Fruit fly (Drosophila melanogaster): ENCODE measurements around the gene CG4496.

The CG4496 gene

dm6 chr2L:7136667-7137066, 53.1 kb downstream of the CG4496 start (continued):
- no peak for TF ChIP-seq CG15601 (tag; optimal IDR thresholded peaks at IDR 0.05)
- TF ChIP-seq oc (tag; optimal IDR thresholded peaks at IDR 0.05) = peak; percentile 52
- TF ChIP-seq CG34224 (GFP tag; IDR thresholded peaks at IDR 0.05; ENCODE audit: partially characterized antibody) = no peak
- no peak for TF ChIP-seq CG11560 (tag; IDR thresholded peaks at IDR 0.05)
- TF ChIP-seq CG10565 (GFP tag; optimal IDR thresholded peaks at IDR 0.05) = no peak
- peak; percentile 3 for TF ChIP-seq nerfin-1 (tag; optimal IDR thresholded peaks at IDR 0.05)
- no peak for TF ChIP-seq B-H1 (GFP tag; IDR thresholded peaks at IDR 0.05)
- no peak for TF ChIP-seq CG18011 (GFP tag; optimal IDR thresholded peaks at IDR 0.05)
- peak; percentile 57 for TF ChIP-seq twi (tag; optimal IDR thresholded peaks at IDR 0.05)
- TF ChIP-seq Hr39 (optimal IDR thresholded peaks at IDR 0.05) = no peak
- TF ChIP-seq sqz (GFP tag; optimal IDR thresholded peaks at IDR 0.05) = peak; percentile 78
- TF ChIP-seq Ada2b (GFP tag; IDR thresholded peaks at IDR 0.05) = no peak
- no peak for TF ChIP-seq CG14667 (GFP tag; IDR thresholded peaks at IDR 0.05)
- no peak for TF ChIP-seq Abd-B (GFP tag; optimal IDR thresholded peaks at IDR 0.05)
- no peak for TF ChIP-seq CG14441 (GFP tag; IDR thresholded peaks at IDR 0.05)
- TF ChIP-seq CG11504 (tag; optimal IDR thresholded peaks at IDR 0.05) = peak; percentile 30
- TF ChIP-seq Fer2 (tag; optimal IDR thresholded peaks at IDR 0.05) = no peak
- no peak for TF ChIP-seq Dbx (GFP tag; IDR thresholded peaks at IDR 0.05)
- TF ChIP-seq CG1832 (GFP tag; optimal IDR thresholded peaks at IDR 0.05) = peak; percentile 59
- TF ChIP-seq ap (GFP tag; IDR thresholded peaks at IDR 0.05) = no peak
- TF ChIP-seq btn (GFP tag; optimal IDR thresholded peaks at IDR 0.05) = no peak
- TF ChIP-seq phol (tag; optimal IDR thresholded peaks at IDR 0.05) = no peak
- peak; percentile 12 for TF ChIP-seq ftz-f1 (GFP tag; optimal IDR thresholded peaks at IDR 0.05)
- no peak for TF ChIP-seq fd96Cb (tag; optimal IDR thresholded peaks at IDR 0.05)
- no peak for TF ChIP-seq cato (GFP tag; optimal IDR thresholded peaks at IDR 0.05; ENCODE audit: borderline replicate concordance)
- TF ChIP-seq maf-S (GFP tag; optimal IDR thresholded peaks at IDR 0.05) = no peak
- TF ChIP-seq CG4707 (GFP tag; optimal IDR thresholded peaks at IDR 0.05) = no peak
- no peak for TF ChIP-seq D (optimal IDR thresholded peaks at IDR 0.05)
- TF ChIP-seq D (GFP tag; optimal IDR thresholded peaks at IDR 0.05) = peak; percentile 44
- TF ChIP-seq dimm (GFP tag; IDR thresholded peaks at IDR 0.05) = no peak
- TF ChIP-seq CG12219 (GFP tag; optimal IDR thresholded peaks at IDR 0.05) = no peak
- no peak for TF ChIP-seq Dfd (GFP tag; optimal IDR thresholded peaks at IDR 0.05)
- TF ChIP-seq gce (GFP tag; IDR thresholded peaks at IDR 0.05) = no peak
- TF ChIP-seq CG11247 (GFP tag; IDR thresholded peaks at IDR 0.05) = no peak
- no peak for TF ChIP-seq Hey (tag; optimal IDR thresholded peaks at IDR 0.05)

Measured in whole organism, embryonic.